Worm (Caenorhabditis elegans) whole organism, young adult: ENCODE data around the gene col-165.

Experiments used
- B0035.1 ChIP-seq: sonication (generic microtip); optimal IDR thresholded peaks from 2 replicates; lab custom pipeline; 2016; ENCODE audit warnings: missing genetic modification characterization, mild to moderate bottlenecking, missing compliant biosample characterization, missing genotype, missing genetic modification reagents
- C06A6.2 ChIP-seq: fragments of 200-800 bp; sonication (Bioruptor generic); conservative IDR thresholded peaks from 2 replicates; pipeline ENCODE4 v1.3.6; 2022; ENCODE audit warnings: missing genetic modification characterization, missing compliant biosample characterization
- C17E4.6 ChIP-seq: fragments of 200-800 bp; sonication (Bioruptor generic); IDR thresholded peaks from 2 replicates; pipeline ENCODE4 v1.3.6; 2022; ENCODE audit warnings: missing genetic modification reagents, missing genetic modification characterization, missing compliant biosample characterization
- F10E7.11 ChIP-seq: sonication (generic microtip); optimal IDR thresholded peaks from 2 replicates; lab custom pipeline; 2017; ENCODE audit warnings: mild to moderate bottlenecking, missing genetic modification characterization, moderate library complexity, missing compliant biosample characterization
- F23B12.7 ChIP-seq: sonication (generic microtip); optimal IDR thresholded peaks from 2 replicates; lab custom pipeline; 2017; ENCODE audit warnings: missing genetic modification characterization, mild to moderate bottlenecking, missing compliant biosample characterization, antibody characterized with exemption, moderate library complexity; ENCODE audit not compliant: insufficient read depth
- F33H1.4 ChIP-seq: fragments of 200-800 bp; sonication (Bioruptor generic); IDR thresholded peaks from 2 replicates; pipeline ENCODE4 v1.3.6; 2022; ENCODE audit warnings: missing genetic modification reagents, missing genetic modification characterization, missing compliant biosample characterization
- T07F8.4 ChIP-seq: sonication (generic microtip); optimal IDR thresholded peaks from 2 replicates; lab custom pipeline; 2016; ENCODE audit warnings: mild to moderate bottlenecking, missing genetic modification characterization, moderate library complexity, missing compliant biosample characterization
- T26A5.8 ChIP-seq: sonication (generic microtip); optimal IDR thresholded peaks from 2 replicates; lab custom pipeline; 2016; ENCODE audit warnings: missing genetic modification characterization, missing compliant biosample characterization
- Y53G8AR.9 ChIP-seq: fragments of 200-800 bp; sonication (Bioruptor generic); conservative IDR thresholded peaks from 2 replicates; pipeline ENCODE4 v1.3.6; 2022; ENCODE audit warnings: missing genetic modification reagents, missing genetic modification characterization, missing compliant biosample characterization
- ZK185.1 ChIP-seq: sonication (generic microtip); optimal IDR thresholded peaks from 2 replicates; lab custom pipeline; 2016; ENCODE audit warnings: mild to moderate bottlenecking, missing genetic modification characterization, missing compliant biosample characterization; ENCODE audit not compliant: poor library complexity, severe bottlenecking
- akir-1 ChIP-seq: fragments of 200-800 bp; sonication (Bioruptor generic); optimal IDR thresholded peaks from 2 replicates; lab custom pipeline; 2018; ENCODE audit warnings: mild to moderate bottlenecking, missing genetic modification characterization, moderate library complexity, missing compliant biosample characterization
- aptf-2 ChIP-seq: fragments of 200-800 bp; sonication (Bioruptor generic); conservative IDR thresholded peaks from 2 replicates; pipeline ENCODE4 v1.3.6; 2022; ENCODE audit warnings: missing genetic modification reagents, missing genetic modification characterization, missing compliant biosample characterization
- atf-7 ChIP-seq: sonication (generic microtip); optimal IDR thresholded peaks from 2 replicates; lab custom pipeline; 2017; ENCODE audit warnings: mild to moderate bottlenecking, missing genetic modification characterization, missing compliant biosample characterization
- attf-3 ChIP-seq: fragments of 200-800 bp; sonication (Bioruptor generic); conservative IDR thresholded peaks from 2 replicates; pipeline ENCODE4 v1.3.6; 2022; ENCODE audit warnings: missing genetic modification reagents, missing genetic modification characterization, missing compliant biosample characterization
- ceh-40 ChIP-seq: fragments of 200-800 bp; sonication (Bioruptor generic); IDR thresholded peaks from 2 replicates; pipeline ENCODE4 v1.3.6; 2022; ENCODE audit warnings: missing genetic modification characterization, missing compliant biosample characterization
- ceh-58 ChIP-seq: fragments of 200-800 bp; sonication (Bioruptor generic); IDR thresholded peaks from 2 replicates; pipeline ENCODE4 v1.3.6; 2022; ENCODE audit warnings: missing genetic modification characterization, missing compliant biosample characterization
- ceh-79 ChIP-seq: sonication (generic microtip); optimal IDR thresholded peaks from 2 replicates; lab custom pipeline; 2017; ENCODE audit warnings: mild to moderate bottlenecking, missing genetic modification characterization, missing compliant biosample characterization
- chd-7 ChIP-seq: sonication (generic microtip); optimal IDR thresholded peaks from 2 replicates; lab custom pipeline; 2016; ENCODE audit warnings: mild to moderate bottlenecking, missing genetic modification characterization, moderate library complexity, missing compliant biosample characterization
- die-1 ChIP-seq: sonication (generic microtip); optimal IDR thresholded peaks from 2 replicates; lab custom pipeline; 2016; ENCODE audit warnings: missing genotype, mild to moderate bottlenecking, missing genetic modification characterization, missing compliant biosample characterization
- dox-1 ChIP-seq: fragments of 200-800 bp; sonication (Bioruptor generic); IDR thresholded peaks from 2 replicates; pipeline ENCODE4 v1.3.6; 2022; ENCODE audit warnings: missing genetic modification reagents, missing genetic modification characterization, missing compliant biosample characterization
- dpl-1 ChIP-seq: fragments of 150-350 bp; optimal IDR thresholded peaks from 2 replicates; lab custom pipeline; 2014; ENCODE audit warnings: missing biosample characterization, missing genetic modification reagents, missing genetic modification characterization
- ekl-4 ChIP-seq: fragments of 200-800 bp; sonication (Bioruptor generic); IDR thresholded peaks from 2 replicates; pipeline ENCODE4 v1.3.6; 2022; ENCODE audit warnings: missing genetic modification reagents, missing genetic modification characterization, missing compliant biosample characterization
- ets-4 ChIP-seq: fragments of 200-800 bp; sonication (Bioruptor generic); optimal IDR thresholded peaks from 2 replicates; lab custom pipeline; 2018; ENCODE audit warnings: mild to moderate bottlenecking, missing genetic modification characterization, missing compliant biosample characterization
- fkh-3 ChIP-seq: sonication (generic microtip); optimal IDR thresholded peaks from 2 replicates; lab custom pipeline; 2016; ENCODE audit warnings: mild to moderate bottlenecking, missing genetic modification characterization, missing compliant biosample characterization
- hlh-12 ChIP-seq: sonication (generic microtip); optimal IDR thresholded peaks from 2 replicates; lab custom pipeline; 2016; ENCODE audit warnings: missing genetic modification characterization, missing compliant biosample characterization
- hmg-20 ChIP-seq: fragments of 200-800 bp; sonication (Bioruptor generic); IDR thresholded peaks from 2 replicates; pipeline ENCODE4 v1.3.6; 2022; ENCODE audit warnings: missing genetic modification reagents, missing genetic modification characterization, missing compliant biosample characterization
- hrde-1 ChIP-seq: sonication (generic microtip); optimal IDR thresholded peaks from 2 replicates; lab custom pipeline; 2016; ENCODE audit warnings: missing genetic modification characterization, mild to moderate bottlenecking, missing compliant biosample characterization, moderate library complexity, missing genotype, missing genetic modification reagents, borderline replicate concordance
- let-607 ChIP-seq, 2 experiments: fragments of 200-800 bp in 1 of 2; sonication (Bioruptor generic) in 1 of 2; sonication (generic microtip) in 1 of 2; optimal IDR thresholded peaks; 2 replicates each; lab custom pipeline; 2016 to 2018; ENCODE audit warnings: mild to moderate bottlenecking in 2 of 2, missing compliant biosample characterization in 2 of 2, missing genetic modification characterization in 2 of 2, moderate library complexity in 2 of 2, missing genotype in 1 of 2
- lsy-27 ChIP-seq: sonication (generic microtip); optimal IDR thresholded peaks from 2 replicates; lab custom pipeline; 2017; ENCODE audit warnings: missing genetic modification characterization, mild to moderate bottlenecking, missing compliant biosample characterization, antibody characterized with exemption, missing genotype, borderline replicate concordance; ENCODE audit not compliant: insufficient read depth
- nhr-120 ChIP-seq: fragments of 200-800 bp; sonication (Bioruptor generic); IDR thresholded peaks from 2 replicates; pipeline ENCODE4 v1.3.6; 2022; ENCODE audit warnings: missing genetic modification characterization, missing compliant biosample characterization
- nhr-27 ChIP-seq: fragments of 200-800 bp; sonication (Bioruptor generic); optimal IDR thresholded peaks from 2 replicates; lab custom pipeline; 2018; ENCODE audit warnings: mild to moderate bottlenecking, missing genetic modification characterization, moderate library complexity, missing compliant biosample characterization
- nhr-80 ChIP-seq: sonication (generic microtip); optimal IDR thresholded peaks from 2 replicates; lab custom pipeline; 2016; ENCODE audit warnings: missing genetic modification characterization, missing compliant biosample characterization
- pha-4 ChIP-seq: fragments of 150-350 bp; sonication (generic microtip); optimal IDR thresholded peaks from 2 replicates; lab custom pipeline; 2014; ENCODE audit warnings: missing biosample characterization, missing genetic modification reagents, missing genetic modification characterization
- rcor-1 ChIP-seq: fragments of 200-800 bp; sonication (Bioruptor generic); IDR thresholded peaks from 2 replicates; pipeline ENCODE4 v1.3.6; 2022; ENCODE audit warnings: missing genetic modification reagents, missing genetic modification characterization, missing compliant biosample characterization
- repo-1 ChIP-seq: sonication (generic microtip); optimal IDR thresholded peaks from 2 replicates; lab custom pipeline; 2017; ENCODE audit warnings: mild to moderate bottlenecking, missing genetic modification characterization, missing compliant biosample characterization
- snpc-1.3 ChIP-seq: sonication (generic microtip); optimal IDR thresholded peaks from 2 replicates; lab custom pipeline; 2017; ENCODE audit warnings: missing genetic modification characterization, mild to moderate bottlenecking, missing compliant biosample characterization, antibody characterized with exemption, moderate library complexity, missing genotype, missing genetic modification reagents; ENCODE audit not compliant: insufficient read depth
- snpc-3.4 ChIP-seq: sonication (generic microtip); optimal IDR thresholded peaks from 2 replicates; lab custom pipeline; 2017; ENCODE audit warnings: missing genetic modification characterization, mild to moderate bottlenecking, missing compliant biosample characterization, antibody characterized with exemption, moderate library complexity, missing genotype, missing genetic modification reagents
- somi-1 ChIP-seq: fragments of 200-800 bp; sonication (Bioruptor generic); optimal IDR thresholded peaks from 2 replicates; lab custom pipeline; 2018; ENCODE audit warnings: mild to moderate bottlenecking, missing genetic modification characterization, missing compliant biosample characterization
- tbx-9 ChIP-seq: sonication (generic microtip); optimal IDR thresholded peaks from 2 replicates; lab custom pipeline; 2016; ENCODE audit warnings: borderline replicate concordance, missing genetic modification characterization, inconsistent platforms, missing compliant biosample characterization
- tlf-1 ChIP-seq: fragments of 200-800 bp; sonication (Bioruptor generic); optimal IDR thresholded peaks from 2 replicates; lab custom pipeline; 2018; ENCODE audit warnings: mild to moderate bottlenecking, missing genetic modification characterization, missing compliant biosample characterization
- unc-62 ChIP-seq: fragments of 150-350 bp; optimal IDR thresholded peaks from 2 replicates; lab custom pipeline; 2014; ENCODE audit warnings: missing biosample characterization, missing genetic modification reagents, missing genetic modification characterization
- zfh-2 ChIP-seq: fragments of 200-800 bp; sonication (Bioruptor generic); conservative IDR thresholded peaks from 2 replicates; pipeline ENCODE4 v1.3.6; 2022; ENCODE audit warnings: missing genetic modification reagents, missing genetic modification characterization, missing compliant biosample characterization

col-165 gene

DNA sequence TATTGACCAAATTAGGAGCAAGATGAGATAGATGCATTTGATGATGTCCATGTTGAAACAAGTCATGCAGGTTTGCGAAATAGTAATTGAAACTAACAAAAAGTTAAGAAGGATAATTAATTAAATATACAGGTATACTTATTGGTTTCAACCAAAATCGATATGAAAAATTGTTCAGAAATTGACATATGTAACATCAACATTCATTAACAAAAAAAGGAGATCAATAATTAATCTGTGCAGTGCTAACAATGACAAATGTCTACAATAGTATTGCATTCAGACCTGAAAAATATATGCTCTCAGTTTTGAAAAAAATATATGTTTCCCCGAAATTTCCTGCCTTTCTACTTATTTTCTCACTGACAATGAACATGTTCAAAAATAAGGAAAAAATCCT is 15.4 kb downstream of the col-165 start, which contains the start of gene R160.4:
Gene R160.4 (minus strand): TSS at position 101 of the 400 bp plus-strand sequence.
- no peak for TF ChIP-seq unc-62 (GFP tag; lab: Kevin White, UChicago)
- TF ChIP-seq T07F8.4 (tag; lab: Kevin White, UChicago): no peak
- no peak for TF ChIP-seq F10E7.11 (tag; lab: Kevin White, UChicago)
- no peak for TF ChIP-seq nhr-27 (tag; lab: Kevin White, UChicago)

DNA sequence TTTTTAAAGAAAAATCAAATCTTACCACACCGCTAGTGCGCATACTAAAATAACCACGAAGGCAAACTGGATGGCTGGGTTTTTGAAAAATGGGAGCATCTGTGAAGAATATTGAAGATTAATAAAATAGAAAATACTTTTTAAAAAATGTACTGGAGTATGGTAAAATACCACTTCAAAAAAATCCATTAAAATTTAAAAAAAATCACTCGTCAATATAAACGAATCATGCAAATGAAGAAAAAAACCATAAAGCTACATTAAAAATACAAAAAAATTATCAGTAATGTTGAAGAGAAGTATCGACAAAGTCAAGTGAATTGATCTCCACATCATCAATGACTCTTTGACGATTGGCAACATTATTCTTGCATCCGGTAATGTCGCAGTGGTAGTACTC is 17.3 kb downstream of the col-165 start, which contains the start of gene R160.5:
Gene R160.5 (minus strand): TSS at position 101 of the 400 bp plus-strand sequence.
- TF ChIP-seq Y53G8AR.9 (GFP tag; lab: Robert Waterston, UW) (no peak), snpc-3.4 (tag; lab: Kevin White, UChicago) (no peak), nhr-80 (tag; lab: Kevin White, UChicago) (no peak), nhr-120 (GFP tag; lab: Robert Waterston, UW) (no peak), rcor-1 (GFP tag; lab: Robert Waterston, UW) (no peak), hmg-20 (no peak), snpc-1.3 (tag; lab: Kevin White, UChicago) (no peak)

DNA sequence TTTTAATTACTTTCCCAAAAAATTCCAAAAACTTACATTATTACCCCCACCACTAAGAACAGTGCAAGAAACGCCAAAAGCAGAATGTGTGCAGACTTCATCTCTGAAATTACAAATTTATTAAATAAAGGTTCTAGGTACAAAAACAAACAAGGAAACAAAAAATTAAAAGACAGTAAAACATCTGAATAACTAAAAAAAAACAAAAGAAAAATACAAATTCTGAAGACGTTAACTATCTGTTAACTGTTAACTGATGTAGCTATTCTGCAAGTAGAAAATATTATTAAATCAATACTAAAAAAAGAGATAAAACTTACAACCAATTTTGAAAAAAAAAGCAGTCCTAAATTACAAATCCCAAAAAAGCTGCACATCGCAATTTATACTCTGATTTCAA is 18.0 kb downstream of the col-165 start, which contains the start of gene R160.13:
Gene R160.13 (minus strand): TSS at position 101 of the 400 bp plus-strand sequence.
- TF ChIP-seq aptf-2 (no peak), ceh-79 (tag; lab: Kevin White, UChicago) (no peak), ZK185.1 (tag; lab: Kevin White, UChicago) (no peak), T26A5.8 (tag; lab: Kevin White, UChicago) (no peak), dox-1 (GFP tag; lab: Robert Waterston, UW) (no peak), attf-3 (GFP tag; lab: Robert Waterston, UW) (no peak), ets-4 (no peak), ceh-40 (GFP tag; lab: Robert Waterston, UW) (no peak), lsy-27 (tag; lab: Kevin White, UChicago) (no peak), hrde-1 (tag; lab: Kevin White, UChicago) (no peak), akir-1 (GFP tag; lab: Kevin White, UChicago) (no peak), die-1 (tag; lab: Kevin White, UChicago) (no peak)

DNA sequence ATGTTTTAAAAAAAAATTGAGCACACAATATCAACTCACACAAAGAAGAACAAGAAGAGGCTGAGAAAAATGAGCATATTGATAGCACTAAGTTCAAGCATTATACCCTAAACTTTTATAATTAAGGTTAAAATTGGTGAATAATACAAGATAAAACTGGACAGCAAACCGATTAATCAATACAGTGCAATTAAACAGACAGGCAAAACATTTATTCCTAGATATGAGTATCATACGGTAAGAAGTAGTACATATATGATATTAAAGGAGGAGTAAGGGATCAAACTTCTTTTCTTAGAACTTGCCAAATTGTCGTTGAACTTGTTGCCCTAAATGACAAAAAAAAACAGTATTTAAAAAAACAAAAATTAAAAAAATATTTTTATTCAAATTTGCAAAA is 18.6 kb downstream of the col-165 start, which contains the start of gene R160.14:
Gene R160.14 (minus strand): TSS at position 101 of the 400 bp plus-strand sequence.
- TF ChIP-seq repo-1 (tag; lab: Kevin White, UChicago) (no peak), pha-4 (tag; lab: Kevin White, UChicago) (no peak), F23B12.7 (tag; lab: Kevin White, UChicago) (no peak)

DNA sequence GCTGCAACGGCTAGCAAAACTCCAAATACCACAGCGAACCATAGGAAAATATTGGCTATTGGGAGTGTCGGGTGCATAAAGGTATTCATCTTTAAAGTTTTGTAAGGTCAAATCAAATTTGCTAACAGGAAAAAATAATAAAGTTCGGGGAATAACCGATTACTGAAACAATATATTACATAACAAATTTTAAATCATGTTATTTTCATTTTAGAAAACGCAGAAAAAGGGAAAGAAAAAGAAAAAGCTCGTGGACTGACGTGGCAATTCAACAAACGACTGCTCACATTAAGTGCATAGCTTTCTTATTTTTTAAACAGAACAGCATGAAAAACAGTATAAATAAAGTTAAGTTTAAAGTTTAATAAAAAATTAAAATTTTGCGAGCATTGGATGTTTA is 19.7 kb downstream of the col-165 start, which contains the start of gene R160.6:
Gene R160.6 (minus strand): TSS at position 101 of the 400 bp plus-strand sequence.
- TF ChIP-seq C17E4.6 (GFP tag; lab: Robert Waterston, UW): no peak
- TF ChIP-seq ceh-58: no peak
- no peak for TF ChIP-seq fkh-3
- no peak for TF ChIP-seq nhr-27 (tag; lab: Kevin White, UChicago)
- no peak for TF ChIP-seq chd-7 (tag; lab: Kevin White, UChicago)
- no peak for TF ChIP-seq ekl-4 (GFP tag; lab: Robert Waterston, UW)
- TF ChIP-seq atf-7 (tag; lab: Kevin White, UChicago): no peak
- no peak for TF ChIP-seq nhr-80 (tag; lab: Kevin White, UChicago)
- TF ChIP-seq somi-1 (GFP tag; lab: Kevin White, UChicago): no peak
- no peak for TF ChIP-seq let-607 (tag; optimal IDR thresholded peaks at IDR 0.05; lab: Kevin White, UChicago)
- TF ChIP-seq F33H1.4: no peak
- no peak for TF ChIP-seq B0035.1
- no peak for TF ChIP-seq zfh-2 (GFP tag; lab: Robert Waterston, UW)
- no peak for TF ChIP-seq C06A6.2
- TF ChIP-seq hlh-12 (tag; lab: Kevin White, UChicago): no peak
- no peak for TF ChIP-seq tbx-9 (tag; lab: Kevin White, UChicago)
- no peak for TF ChIP-seq tlf-1
- no peak for TF ChIP-seq dpl-1 (GFP tag; lab: Kevin White, UChicago)
- TF ChIP-seq, all 124 proteins: peak for 0
